Worm (Caenorhabditis elegans): ENCODE results near the gene dmd-6.

dmd-6 gene

ce11 chrIV:14616303-14616702, at the start of gene dmd-6:
Gene dmd-6, plus strand, starts transcription at chrIV:14616603.
- TF ChIP-seq klf-2 (GFP tag; conservative IDR thresholded peaks at IDR 0.05): no peak
- TF ChIP-seq ztf-23 (GFP tag; IDR thresholded peaks at IDR 0.05): no peak
- no peak for TF ChIP-seq cog-1 (tag; optimal IDR thresholded peaks at IDR 0.05)
- no peak for TF ChIP-seq T22C8.4 (GFP tag; IDR thresholded peaks at IDR 0.05)
- no peak for TF ChIP-seq flt-1 (GFP tag; IDR thresholded peaks at IDR 0.05)
- no peak for TF ChIP-seq ztf-29 (GFP tag; IDR thresholded peaks at IDR 0.05)
- no peak for TF ChIP-seq ref-1 (GFP tag; conservative IDR thresholded peaks at IDR 0.05)
- TF ChIP-seq med-1 (GFP tag; optimal IDR thresholded peaks at IDR 0.05; ENCODE audit: insufficient read depth): no peak
- no peak for TF ChIP-seq tab-1 (GFP tag; IDR thresholded peaks at IDR 0.05)

ce11 chrIV:14571626-14572025, 44.8 kb upstream of the dmd-6 start:
- no peak for TF ChIP-seq ztf-23 (GFP tag; IDR thresholded peaks at IDR 0.05)
- TF ChIP-seq flt-1 (GFP tag; IDR thresholded peaks at IDR 0.05): no peak
- TF ChIP-seq ztf-29 (GFP tag; IDR thresholded peaks at IDR 0.05): no peak
- no peak for TF ChIP-seq cog-1 (tag; optimal IDR thresholded peaks at IDR 0.05)
- no peak for TF ChIP-seq ref-1 (GFP tag; conservative IDR thresholded peaks at IDR 0.05)
- TF ChIP-seq klf-2 (GFP tag; conservative IDR thresholded peaks at IDR 0.05): no peak
- TF ChIP-seq T22C8.4 (GFP tag; IDR thresholded peaks at IDR 0.05): no peak
- TF ChIP-seq med-1 (GFP tag; optimal IDR thresholded peaks at IDR 0.05; ENCODE audit: insufficient read depth): no peak
- TF ChIP-seq tab-1 (GFP tag; IDR thresholded peaks at IDR 0.05): no peak

DNA sequence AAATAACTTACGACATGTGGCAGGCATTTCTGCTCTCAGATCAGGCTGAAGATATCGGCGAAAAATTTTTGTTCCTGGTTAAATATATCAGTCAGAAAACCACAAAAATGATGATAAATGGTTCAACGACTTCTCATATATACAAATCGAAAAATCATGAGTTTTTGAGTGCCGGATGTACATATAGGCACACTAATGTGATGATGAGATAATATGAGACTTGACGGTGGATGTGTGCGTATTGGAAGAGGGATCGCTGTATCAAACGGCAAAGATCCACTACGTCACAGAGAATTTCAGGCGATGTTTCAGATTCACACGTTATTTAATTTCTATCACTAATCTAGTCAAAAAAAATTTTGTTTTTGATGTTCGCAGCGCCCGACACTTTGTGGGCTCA, 43.8 kb upstream of the dmd-6 start, which contains the start of gene glb-34:
Gene glb-34, minus strand, starts transcription at position 101 of the 400 bp plus-strand sequence.
- TF ChIP-seq med-1 (GFP tag; optimal IDR thresholded peaks at IDR 0.05; ENCODE audit: insufficient read depth) (no peak), ztf-23 (GFP tag; IDR thresholded peaks at IDR 0.05) (no peak), ref-1 (GFP tag; conservative IDR thresholded peaks at IDR 0.05) (no peak), flt-1 (GFP tag; IDR thresholded peaks at IDR 0.05) (no peak), cog-1 (tag; optimal IDR thresholded peaks at IDR 0.05) (no peak), tab-1 (GFP tag; IDR thresholded peaks at IDR 0.05) (no peak), klf-2 (GFP tag; conservative IDR thresholded peaks at IDR 0.05) (no peak)

- TF ChIP-seq med-1 (GFP tag; optimal IDR thresholded peaks at IDR 0.05; ENCODE audit: insufficient read depth) (no peak), ztf-29 (GFP tag; IDR thresholded peaks at IDR 0.05) (no peak), tab-1 (GFP tag; IDR thresholded peaks at IDR 0.05) (no peak), ref-1 (GFP tag; conservative IDR thresholded peaks at IDR 0.05) (no peak), klf-2 (GFP tag; conservative IDR thresholded peaks at IDR 0.05) (no peak), flt-1 (GFP tag; IDR thresholded peaks at IDR 0.05) (no peak), cog-1 (tag; optimal IDR thresholded peaks at IDR 0.05) (no peak), T22C8.4 (GFP tag; IDR thresholded peaks at IDR 0.05) (no peak), ztf-23 (GFP tag; IDR thresholded peaks at IDR 0.05) (no peak)
These were observed 43.3 kb upstream of the dmd-6 start for ce11 chrIV:14573068-14573467.

- TF ChIP-seq T22C8.4 (GFP tag; IDR thresholded peaks at IDR 0.05) (no peak), ztf-23 (GFP tag; IDR thresholded peaks at IDR 0.05) (no peak), klf-2 (GFP tag; conservative IDR thresholded peaks at IDR 0.05) (no peak), tab-1 (GFP tag; IDR thresholded peaks at IDR 0.05) (no peak), ztf-29 (GFP tag; IDR thresholded peaks at IDR 0.05) (no peak), cog-1 (tag; optimal IDR thresholded peaks at IDR 0.05) (no peak), med-1 (GFP tag; optimal IDR thresholded peaks at IDR 0.05; ENCODE audit: insufficient read depth) (no peak), flt-1 (GFP tag; IDR thresholded peaks at IDR 0.05) (no peak), ref-1 (GFP tag; conservative IDR thresholded peaks at IDR 0.05) (no peak)
These were observed 42.0 kb upstream of the dmd-6 start, which contains the start of the genes Y57G11B.3 and Y57G11B.5 for ce11 chrIV:14574282-14574869. Gene Y57G11B.3, minus strand, starts transcription at chrIV:14574382. Gene Y57G11B.5, plus strand, starts transcription at chrIV:14574819.

- TF ChIP-seq med-1 (GFP tag; optimal IDR thresholded peaks at IDR 0.05; ENCODE audit: insufficient read depth) (peak; percentile 30), ztf-23 (GFP tag; IDR thresholded peaks at IDR 0.05) (no peak), flt-1 (GFP tag; IDR thresholded peaks at IDR 0.05) (peak; percentile 83), T22C8.4 (GFP tag; IDR thresholded peaks at IDR 0.05) (peak; percentile 71), ref-1 (GFP tag; conservative IDR thresholded peaks at IDR 0.05) (no peak), cog-1 (tag; optimal IDR thresholded peaks at IDR 0.05) (no peak), tab-1 (GFP tag; IDR thresholded peaks at IDR 0.05) (no peak), ztf-29 (GFP tag; IDR thresholded peaks at IDR 0.05) (peak; percentile 63; the same call in 1 of the 2 replicates), klf-2 (GFP tag; conservative IDR thresholded peaks at IDR 0.05) (peak; percentile 80)
These were observed 39.9 kb upstream of the dmd-6 start for ce11 chrIV:14576471-14576870.

DNA sequence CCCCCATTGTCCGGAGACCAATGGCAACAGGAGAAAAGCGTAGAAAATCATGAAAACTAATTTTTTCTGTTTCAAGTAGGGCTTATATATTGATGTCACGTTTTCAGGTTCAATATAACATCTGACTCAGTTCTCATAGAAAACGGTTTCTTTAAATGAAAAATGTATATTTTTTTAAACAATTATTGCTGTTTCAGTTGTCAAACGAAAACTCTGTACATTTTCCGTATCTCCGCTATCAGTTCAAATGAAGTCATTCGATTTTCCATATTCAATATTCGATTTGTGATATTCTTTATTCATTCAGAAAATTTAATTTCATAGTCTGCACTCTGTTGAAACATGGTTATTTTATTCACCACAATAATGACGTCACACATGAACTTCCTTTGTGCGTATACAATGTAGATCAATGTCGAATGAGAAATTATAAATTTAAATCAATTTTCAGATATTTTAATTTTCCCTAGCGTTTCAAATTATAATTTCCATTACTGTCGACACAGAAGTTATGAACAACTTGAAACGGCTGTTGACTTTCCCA, 37.7 kb upstream of the dmd-6 start, which contains the start of gene Y57G11B.8:
Gene Y57G11B.8, minus strand, starts transcription at position 51 of the 544 bp plus-strand sequence.
- no peak for TF ChIP-seq ztf-29 (GFP tag; IDR thresholded peaks at IDR 0.05)
- TF ChIP-seq ztf-23 (GFP tag; IDR thresholded peaks at IDR 0.05): no peak
- TF ChIP-seq flt-1 (GFP tag; IDR thresholded peaks at IDR 0.05): no peak
- no peak for TF ChIP-seq T22C8.4 (GFP tag; IDR thresholded peaks at IDR 0.05)
- no peak for TF ChIP-seq med-1 (GFP tag; optimal IDR thresholded peaks at IDR 0.05; ENCODE audit: insufficient read depth)
- no peak for TF ChIP-seq cog-1 (tag; optimal IDR thresholded peaks at IDR 0.05)
- no peak for TF ChIP-seq ref-1 (GFP tag; conservative IDR thresholded peaks at IDR 0.05)
- no peak for TF ChIP-seq klf-2 (GFP tag; conservative IDR thresholded peaks at IDR 0.05)
- no peak for TF ChIP-seq tab-1 (GFP tag; IDR thresholded peaks at IDR 0.05)

DNA sequence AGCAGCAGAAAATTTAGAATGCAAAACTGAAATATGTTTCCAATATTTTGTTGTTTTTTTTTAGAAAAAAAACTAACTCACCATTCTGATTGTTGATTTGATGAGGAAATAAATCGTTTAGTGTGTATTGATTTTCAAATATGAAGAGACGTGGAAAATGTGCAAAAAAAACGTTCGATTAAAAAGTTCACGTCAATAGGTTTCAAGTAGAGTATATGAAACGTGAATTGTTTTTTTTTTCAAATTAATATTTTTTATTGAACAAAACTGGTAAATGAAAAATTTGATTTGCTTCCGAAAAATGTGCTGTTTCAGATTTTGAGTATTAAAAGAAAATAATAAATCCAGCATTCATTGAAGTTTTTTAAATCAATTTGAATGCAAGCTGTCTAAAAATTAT, 35.5 kb upstream of the dmd-6 start, which contains the start of gene irld-18:
Gene irld-18, minus strand, starts transcription at position 101 of the 400 bp plus-strand sequence.
- TF ChIP-seq ref-1 (GFP tag; conservative IDR thresholded peaks at IDR 0.05) (no peak), med-1 (GFP tag; optimal IDR thresholded peaks at IDR 0.05; ENCODE audit: insufficient read depth) (no peak), ztf-29 (GFP tag; IDR thresholded peaks at IDR 0.05) (no peak), ztf-23 (GFP tag; IDR thresholded peaks at IDR 0.05) (no peak), T22C8.4 (GFP tag; IDR thresholded peaks at IDR 0.05) (no peak), tab-1 (GFP tag; IDR thresholded peaks at IDR 0.05) (no peak), klf-2 (GFP tag; conservative IDR thresholded peaks at IDR 0.05) (no peak), cog-1 (tag; optimal IDR thresholded peaks at IDR 0.05) (no peak), flt-1 (GFP tag; IDR thresholded peaks at IDR 0.05) (no peak)

ce11 chrIV:14586759-14587158, 29.6 kb upstream of the dmd-6 start:
- TF ChIP-seq ref-1 (GFP tag; conservative IDR thresholded peaks at IDR 0.05) (no peak), ztf-29 (GFP tag; IDR thresholded peaks at IDR 0.05) (no peak), tab-1 (GFP tag; IDR thresholded peaks at IDR 0.05) (no peak), med-1 (GFP tag; optimal IDR thresholded peaks at IDR 0.05; ENCODE audit: insufficient read depth) (no peak), cog-1 (tag; optimal IDR thresholded peaks at IDR 0.05) (no peak), flt-1 (GFP tag; IDR thresholded peaks at IDR 0.05) (no peak), klf-2 (GFP tag; conservative IDR thresholded peaks at IDR 0.05) (no peak), T22C8.4 (GFP tag; IDR thresholded peaks at IDR 0.05) (no peak)
